Fruit fly (Drosophila melanogaster) whole organism, pupa: Measurements from ENCODE around the gene Pif1B.

Experiments used
- D1 ChIP-seq: fragments of 200-800 bp; sonication (Bioruptor generic); optimal IDR thresholded peaks from 2 replicates; lab custom pipeline; 2018; ENCODE audit warnings: missing biosample characterization, mild to moderate bottlenecking, missing genetic modification characterization, moderate library complexity
- gl ChIP-seq: fragments of 200-800 bp; sonication (Bioruptor generic); optimal IDR thresholded peaks from 2 replicates; lab custom pipeline; 2018; ENCODE audit warnings: missing biosample characterization, mild to moderate bottlenecking, missing genetic modification characterization

DNA sequence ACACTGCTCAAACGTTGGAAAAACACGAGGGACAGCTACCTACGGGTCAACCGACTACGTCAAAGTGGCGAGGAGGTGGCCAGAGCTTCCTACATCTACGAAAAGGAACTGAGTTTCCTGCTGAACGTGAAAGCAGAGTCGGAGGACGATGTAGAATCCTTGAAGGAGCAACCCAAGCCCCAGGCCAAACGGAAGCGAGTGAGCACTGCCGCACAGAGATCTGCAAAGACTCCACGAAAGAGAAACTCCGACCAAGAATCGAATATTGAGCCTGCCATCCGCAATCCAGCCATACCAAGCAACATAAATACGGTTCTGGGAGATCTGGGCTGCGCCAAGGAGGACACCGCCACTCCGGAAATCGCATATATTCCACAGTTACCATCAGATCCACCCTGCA is 5.7 kb upstream of the Pif1B start:
- no peak for TF ChIP-seq gl (tag; lab: Kevin White, UChicago)
- TF ChIP-seq D1 = no peak
